Fruit fly (Drosophila melanogaster): ENCODE results near the gene chp.

DNA sequence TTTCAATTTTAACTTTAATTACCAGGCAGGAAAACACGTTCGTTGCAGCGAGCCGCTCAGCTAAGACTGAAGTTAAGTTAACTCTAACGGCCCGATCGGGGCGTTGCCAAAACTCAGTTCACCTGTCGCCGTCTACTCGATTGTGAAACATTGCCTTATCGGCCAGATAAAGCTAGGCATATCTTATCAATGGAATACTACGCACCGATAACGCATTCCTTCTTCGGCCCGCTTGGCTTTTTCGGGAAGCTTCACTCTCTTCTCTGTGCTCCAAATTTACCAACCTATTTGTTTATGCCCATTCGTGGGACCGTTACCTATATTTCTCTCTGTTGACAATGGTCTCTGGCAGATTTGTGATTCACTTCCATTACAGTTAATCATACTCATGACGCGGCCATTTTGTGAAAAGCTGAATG is 14.8 kb downstream of the chp start, which contains the start of gene mesh:
- TF ChIP-seq D1 (tag; optimal IDR thresholded peaks at IDR 0.05) (no peak), Pif1A (GFP tag; optimal IDR thresholded peaks at IDR 0.05) (no peak), CG8301 (tag; optimal IDR thresholded peaks at IDR 0.05) (no peak), EcR (GFP tag; optimal IDR thresholded peaks at IDR 0.05) (no peak), gl (tag; optimal IDR thresholded peaks at IDR 0.05) (no peak), Pif1B (GFP tag; optimal IDR thresholded peaks at IDR 0.05) (no peak), rn (GFP tag; IDR thresholded peaks at IDR 0.05) (no peak), CG14655 (GFP tag; optimal IDR thresholded peaks at IDR 0.05) (no peak), CG4496 (GFP tag; IDR thresholded peaks at IDR 0.05) (no peak), fd96Ca (GFP tag; IDR thresholded peaks at IDR 0.05) (no peak), CG13204 (GFP tag; optimal IDR thresholded peaks at IDR 0.05) (no peak), CG17806 (tag; optimal IDR thresholded peaks at IDR 0.05) (no peak), CG8159 (tag; optimal IDR thresholded peaks at IDR 0.05) (no peak)
